Worm (Caenorhabditis elegans): ENCODE data around the gene aakg-1.

DNA sequence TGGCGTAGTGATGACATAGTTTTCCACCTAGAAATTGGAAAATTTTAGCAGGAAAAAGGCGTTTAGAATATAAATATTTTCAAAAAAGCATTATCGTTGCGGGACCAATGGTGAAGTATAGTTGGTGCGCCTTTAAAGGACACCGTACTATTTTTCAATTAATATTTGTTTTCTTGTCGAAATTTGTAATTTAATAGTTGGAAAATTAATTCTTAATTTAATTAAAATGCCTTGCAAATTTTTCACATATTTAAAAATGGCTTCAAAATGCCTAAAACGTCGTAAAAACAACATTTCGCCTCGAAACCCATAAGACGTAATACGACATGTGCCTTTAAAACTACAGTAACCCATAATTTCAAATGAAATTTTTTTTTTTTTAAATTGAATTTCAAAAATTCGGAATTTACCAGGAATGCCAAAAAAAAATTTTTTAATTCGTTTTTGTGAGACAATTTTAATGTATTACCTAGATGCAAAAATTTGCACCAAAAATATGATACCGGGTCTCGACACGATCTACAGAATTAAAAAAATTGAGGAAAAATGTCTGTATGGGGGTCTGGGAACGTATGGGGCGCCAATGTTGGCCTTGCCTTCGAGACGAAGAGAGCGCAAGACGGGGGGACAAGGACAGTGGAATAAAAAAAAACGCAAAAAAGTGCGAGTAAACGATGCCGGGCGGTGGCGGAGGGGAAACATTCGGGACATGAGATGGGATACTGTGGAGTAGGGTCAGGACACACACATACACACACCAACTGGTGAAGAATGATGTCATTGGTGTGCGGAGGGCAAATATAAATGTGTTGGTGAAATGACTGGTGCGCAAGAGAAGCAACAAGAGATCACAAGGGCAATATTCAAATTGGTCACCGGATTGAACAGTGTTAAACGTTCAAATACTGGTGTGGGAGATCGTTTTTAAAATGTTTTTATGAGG is at the start of gene aakg-1:
- TF ChIP-seq pha-4 (tag; optimal IDR thresholded peaks at IDR 0.05) (no peak), unc-39 (tag; optimal IDR thresholded peaks at IDR 0.05) (no peak), M03D4.4 (tag; optimal IDR thresholded peaks at IDR 0.05) (no peak), elt-1 (tag; optimal IDR thresholded peaks at IDR 0.05; ENCODE audit: borderline replicate concordance, insufficient read depth) (no peak), nhr-237 (tag; optimal IDR thresholded peaks at IDR 0.05) (no peak), nhr-28 (tag; optimal IDR thresholded peaks at IDR 0.05) (no peak), tbx-8 (GFP tag; optimal IDR thresholded peaks at IDR 0.05) (no peak), cnd-1 (tag; optimal IDR thresholded peaks at IDR 0.05) (no peak), mep-1 (tag; optimal IDR thresholded peaks at IDR 0.05) (no peak)
